Worm (Caenorhabditis elegans) whole organism, midembryonic: ENCODE results near the gene F54D12.8.

Experiments
- cog-1 ChIP-seq: sonication (generic microtip); optimal IDR thresholded peaks from 2 replicates; lab custom pipeline; 2016; ENCODE audit warnings: missing genetic modification characterization, missing compliant biosample characterization
- flt-1 ChIP-seq: fragments of 200-800 bp; sonication (Bioruptor generic); IDR thresholded peaks from 2 replicates; pipeline ENCODE4 v1.3.6; 2022; ENCODE audit warnings: missing genetic modification characterization, missing compliant biosample characterization
- klf-2 ChIP-seq: fragments of 200-800 bp; sonication (Bioruptor generic); conservative IDR thresholded peaks from 2 replicates; pipeline ENCODE4 v1.3.6; 2022; ENCODE audit warnings: missing genetic modification reagents, missing genetic modification characterization, missing compliant biosample characterization
- med-1 ChIP-seq: sonication (generic microtip); optimal IDR thresholded peaks from 2 replicates; lab custom pipeline; 2017; ENCODE audit warnings: missing genetic modification characterization, mild to moderate bottlenecking, missing compliant biosample characterization, antibody characterized with exemption, missing genetic modification reagents; ENCODE audit not compliant: insufficient read depth
- tab-1 ChIP-seq: fragments of 200-800 bp; sonication (Bioruptor generic); IDR thresholded peaks from 2 replicates; pipeline ENCODE4 v1.3.6; 2022; ENCODE audit warnings: missing genetic modification characterization, missing compliant biosample characterization
- ztf-23 ChIP-seq: fragments of 200-800 bp; sonication (Bioruptor generic); IDR thresholded peaks from 2 replicates; pipeline ENCODE4 v1.3.6; 2022; ENCODE audit warnings: missing genetic modification reagents, missing genetic modification characterization, missing compliant biosample characterization
- ztf-29 ChIP-seq: fragments of 200-800 bp; sonication (Bioruptor generic); IDR thresholded peaks from 2 replicates; pipeline ENCODE4 v1.3.6; 2022; ENCODE audit warnings: missing genetic modification reagents, missing genetic modification characterization, missing compliant biosample characterization

- TF ChIP-seq tab-1 (GFP tag; lab: Robert Waterston, UW) (no peak), med-1 (GFP tag; lab: Kevin White, UChicago) (no peak), flt-1 (GFP tag; lab: Robert Waterston, UW) (no peak), klf-2 (GFP tag; lab: Robert Waterston, UW) (no peak), ztf-23 (no peak), ztf-29 (GFP tag; lab: Robert Waterston, UW) (no peak), cog-1 (tag; lab: Kevin White, UChicago) (no peak)
Observed at ce11 chrII:1397703-1398102, at the start of gene F54D12.8.
